Fruit fly (Drosophila melanogaster): ENCODE measurements around the gene tll.

Gene tll

DNA sequence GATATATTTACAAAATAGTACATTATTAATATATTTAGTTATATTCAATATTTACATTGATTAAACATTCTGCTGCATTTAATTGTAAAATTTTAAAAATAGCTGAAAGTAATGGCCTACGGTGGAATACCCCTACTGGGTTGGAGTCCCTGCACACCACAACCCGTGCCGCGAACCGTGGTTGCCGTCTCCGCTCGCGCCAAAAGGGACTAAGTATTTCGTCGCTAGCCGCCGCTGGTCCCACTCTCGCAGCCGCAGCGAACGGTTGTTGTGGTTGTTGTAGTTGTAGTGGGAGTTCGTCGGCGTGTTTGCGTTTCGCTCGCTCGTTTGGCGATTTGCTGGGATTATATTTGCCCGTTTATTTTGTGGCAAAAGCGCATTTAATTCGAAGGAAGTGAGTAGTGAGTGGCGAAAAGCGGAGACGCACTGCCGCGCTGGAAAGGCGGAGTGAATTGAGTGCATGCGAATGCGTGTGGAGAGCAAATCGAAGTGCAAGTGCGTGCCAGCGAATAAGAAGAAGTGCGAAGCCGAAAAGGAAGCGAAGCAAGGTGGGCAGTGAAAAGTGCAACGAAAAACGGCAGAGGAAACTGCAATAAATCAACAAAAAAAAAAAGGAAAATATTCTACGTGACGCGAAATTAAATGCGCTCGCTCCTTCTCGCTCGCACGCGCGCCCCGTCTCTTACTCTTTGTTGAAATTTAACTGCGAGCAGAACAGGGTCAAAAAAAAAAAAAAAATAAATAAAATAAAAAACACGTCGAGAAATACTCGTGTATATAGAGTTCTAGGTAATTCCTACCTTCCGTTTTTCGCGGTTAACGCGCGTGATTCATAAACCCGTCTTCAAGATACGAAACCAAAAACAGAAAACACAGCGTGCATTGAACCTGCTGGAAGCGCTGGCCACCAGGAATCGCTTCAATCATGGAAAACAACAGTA, 43.5 kb upstream of the tll start, which contains the start of gene cindr (continued):
- TF ChIP-seq CG10654 (GFP tag; optimal IDR thresholded peaks at IDR 0.05), result peak; percentile 64
- TF ChIP-seq pb (GFP tag; optimal IDR thresholded peaks at IDR 0.05), result peak; percentile 31
- peak; percentile 44 for TF ChIP-seq Scr (GFP tag; IDR thresholded peaks at IDR 0.05; ENCODE audit: partially characterized antibody)
- peak; percentile 69 for TF ChIP-seq dm (GFP tag; optimal IDR thresholded peaks at IDR 0.05)
- no peak for TF ChIP-seq C15 (GFP tag; IDR thresholded peaks at IDR 0.05)
- peak in 1 of 2 experiments; percentile 24 for TF ChIP-seq crp (GFP tag; optimal IDR thresholded peaks at IDR 0.05)
- no peak for TF ChIP-seq Mrtf (GFP tag; IDR thresholded peaks at IDR 0.05)
- TF ChIP-seq CG33557 (GFP tag; optimal IDR thresholded peaks at IDR 0.05), result peak; percentile 7
- TF ChIP-seq CTCF (GFP tag; optimal IDR thresholded peaks at IDR 0.05), result peak; percentile 67
- peak; percentile 41 for TF ChIP-seq maf-S (GFP tag; optimal IDR thresholded peaks at IDR 0.05)
- no peak for TF ChIP-seq btn (GFP tag; optimal IDR thresholded peaks at IDR 0.05)
- TF ChIP-seq CG32532 (GFP tag; IDR thresholded peaks at IDR 0.05), result no peak; the same call in 1 of the 2 replicates
- peak; percentile 81 for TF ChIP-seq Rfx (GFP tag; IDR thresholded peaks at IDR 0.05)
- TF ChIP-seq sob (GFP tag; IDR thresholded peaks at IDR 0.05), result peak; percentile 65; the same call in 1 of the 2 replicates
- TF ChIP-seq org-1 (GFP tag; optimal IDR thresholded peaks at IDR 0.05), result no peak
- TF ChIP-seq Dip2 (GFP tag; IDR thresholded peaks at IDR 0.05), result no peak
- peak; percentile 14 for TF ChIP-seq ems (GFP tag; optimal IDR thresholded peaks at IDR 0.05)
- TF ChIP-seq twi (tag; optimal IDR thresholded peaks at IDR 0.05), result no peak
- no peak for TF ChIP-seq ap (GFP tag; IDR thresholded peaks at IDR 0.05)
- TF ChIP-seq Elba2 (GFP tag; optimal IDR thresholded peaks at IDR 0.05), result no peak
- TF ChIP-seq exex (tag; optimal IDR thresholded peaks at IDR 0.05), result no peak
- no peak for TF ChIP-seq sim (GFP tag; IDR thresholded peaks at IDR 0.05)

DNA sequence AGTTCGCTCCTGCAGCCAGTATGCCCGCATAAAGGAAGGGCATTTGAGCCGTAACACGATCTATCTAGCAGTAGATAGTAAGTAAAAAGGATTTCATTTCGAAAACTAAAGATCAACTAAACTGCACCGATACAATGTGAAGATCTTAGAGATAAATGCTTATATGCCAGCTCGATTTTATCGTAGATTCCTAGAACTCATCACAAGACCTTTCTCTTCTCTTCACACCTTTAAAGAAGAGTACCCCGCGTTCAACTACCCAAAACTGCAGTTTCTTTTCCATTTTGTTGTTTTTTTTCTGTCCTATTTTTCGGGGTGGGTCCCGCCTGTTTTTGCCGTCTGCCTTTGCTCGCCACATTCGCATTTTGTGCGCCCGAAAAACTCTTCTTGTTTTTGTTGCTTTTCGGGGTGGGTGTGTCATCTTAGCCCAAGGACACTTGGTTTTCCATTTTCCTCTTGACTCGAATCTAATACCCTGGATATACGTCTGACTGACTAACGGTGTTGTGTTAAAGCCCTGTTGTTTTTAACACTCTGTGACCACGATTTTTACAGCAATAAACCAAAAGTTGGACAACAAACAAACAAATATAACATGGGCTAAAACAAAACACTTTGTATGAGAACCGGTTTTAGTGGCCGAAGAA, 42.7 kb upstream of the tll start:
- TF ChIP-seq gcm (GFP tag; optimal IDR thresholded peaks at IDR 0.05), result peak; percentile 51
- TF ChIP-seq Awh (GFP tag; IDR thresholded peaks at IDR 0.05), result 0 out of 2 replicates have a peak, but pooled peaks have one; percentile 6
- TF ChIP-seq CG16813 (GFP tag; IDR thresholded peaks at IDR 0.05; ENCODE audit: partially characterized antibody), result 0 out of 3 replicates have a peak, but pooled peaks have one; percentile 23
- peak; percentile 11 for TF ChIP-seq nerfin-1 (tag; optimal IDR thresholded peaks at IDR 0.05)
- TF ChIP-seq pros (GFP tag; optimal IDR thresholded peaks at IDR 0.05), result peak; percentile 97
- peak; percentile 86 for TF ChIP-seq CG4360 (GFP tag; IDR thresholded peaks at IDR 0.05)
- no peak for TF ChIP-seq CG14441 (GFP tag; IDR thresholded peaks at IDR 0.05)
- peak; percentile 98 for TF ChIP-seq D19A (tag; optimal IDR thresholded peaks at IDR 0.05)
- TF ChIP-seq tll (GFP tag; optimal IDR thresholded peaks at IDR 0.05), result peak in 1 of 2 experiments; percentile 79
- no peak for TF ChIP-seq CG31365 (tag; optimal IDR thresholded peaks at IDR 0.05)
- peak in 1 of 3 experiments; percentile 88 for TF ChIP-seq Stat92E (GFP tag; optimal IDR thresholded peaks at IDR 0.05)
- peak; percentile 20 for TF ChIP-seq CG8924 (tag; optimal IDR thresholded peaks at IDR 0.05)
- no peak for TF ChIP-seq CG6689 (GFP tag; IDR thresholded peaks at IDR 0.05)
- peak; percentile 25 for TF ChIP-seq chn (GFP tag; optimal IDR thresholded peaks at IDR 0.05)
- peak; percentile 34 for TF ChIP-seq psq (GFP tag; optimal IDR thresholded peaks at IDR 0.05)
- peak; percentile 74; the same call in 1 of the 4 replicates for TF ChIP-seq chinmo (GFP tag; IDR thresholded peaks at IDR 0.05; ENCODE audit: partially characterized antibody)
- 0 out of 3 replicates have a peak, but pooled peaks have one; percentile 22 for TF ChIP-seq CG6791 (GFP tag; IDR thresholded peaks at IDR 0.05; ENCODE audit: partially characterized antibody)
- peak; percentile 10 for TF ChIP-seq sd (tag; optimal IDR thresholded peaks at IDR 0.05)
- TF ChIP-seq D19B (GFP tag; optimal IDR thresholded peaks at IDR 0.05), result peak; percentile 72
- 0 out of 3 replicates have a peak, but pooled peaks have one; percentile 17 for TF ChIP-seq row (GFP tag; IDR thresholded peaks at IDR 0.05)
- TF ChIP-seq insv (GFP tag; optimal IDR thresholded peaks at IDR 0.05), result no peak
- TF ChIP-seq Deaf1 (tag; optimal IDR thresholded peaks at IDR 0.05), result no peak
- peak; percentile 12 for TF ChIP-seq Med (GFP tag)
- no peak for TF ChIP-seq CG13123 (GFP tag; optimal IDR thresholded peaks at IDR 0.05)
- TF ChIP-seq grn (GFP tag; optimal IDR thresholded peaks at IDR 0.05), result peak; percentile 88
